Worm (Caenorhabditis elegans) whole organism, L3 larva: ENCODE measurements around the gene F48B9.8.
A peak's percentile ranks its signal among the peaks of the same experiment; 100 is the strongest.

ENCODE experiments used
- R02D3.7 ChIP-seq: fragments of 150-350 bp; optimal IDR thresholded peaks from 2 replicates; lab custom pipeline; 2014; ENCODE audit warnings: missing biosample characterization, missing genetic modification characterization
- aly-2 ChIP-seq: fragments of 150-350 bp; optimal IDR thresholded peaks from 2 replicates; lab custom pipeline; 2014; ENCODE audit warnings: missing biosample characterization, missing genetic modification characterization
- ama-1 ChIP-seq: fragments of 150-350 bp; optimal IDR thresholded peaks from 2 replicates; lab custom pipeline; 2018
- ceh-9 ChIP-seq: sonication (generic microtip); optimal IDR thresholded peaks from 2 replicates; lab custom pipeline; 2018; ENCODE audit warnings: missing biosample characterization, missing genetic modification characterization
- daf-12 ChIP-seq: fragments of 150-350 bp; optimal IDR thresholded peaks from 2 replicates; lab custom pipeline; 2014; ENCODE audit warnings: missing biosample characterization, missing genetic modification reagents, missing genetic modification characterization
- egl-5 ChIP-seq: fragments of 150-350 bp; optimal IDR thresholded peaks from 2 replicates; lab custom pipeline; 2017; ENCODE audit warnings: missing biosample characterization, missing genetic modification reagents, missing genetic modification characterization, inconsistent platforms
- elt-2 ChIP-seq: sonication (generic microtip); optimal IDR thresholded peaks from 2 replicates; lab custom pipeline; 2016; ENCODE audit warnings: missing genetic modification reagents, mild to moderate bottlenecking, missing genetic modification characterization, missing compliant biosample characterization
- elt-3 ChIP-seq, 3 experiments: fragments of 150-350 bp in 1 of 3; sonication (generic microtip) in 2 of 3; optimal IDR thresholded peaks; 2 replicates in 2 of 3; 4 replicates in 1 of 3; lab custom pipeline; 2014 to 2017; ENCODE audit warnings: missing biosample characterization in 3 of 3, missing genetic modification characterization in 3 of 3
- eor-1 ChIP-seq, 2 experiments: fragments of 150-350 bp; optimal IDR thresholded peaks; 2 replicates each; lab custom pipeline; 2014 to 2018; ENCODE audit warnings: missing biosample characterization in 2 of 2, missing genetic modification characterization in 2 of 2
- fkh-10 ChIP-seq: sonication (generic microtip); optimal IDR thresholded peaks from 2 replicates; lab custom pipeline; 2017; ENCODE audit warnings: missing biosample characterization, missing genetic modification reagents, missing genetic modification characterization
- fkh-2 ChIP-seq: fragments of 150-350 bp; optimal IDR thresholded peaks from 2 replicates; lab custom pipeline; 2014; ENCODE audit warnings: missing biosample characterization, missing genetic modification reagents, missing genetic modification characterization
- fos-1 ChIP-seq: fragments of 150-350 bp; optimal IDR thresholded peaks from 2 replicates; lab custom pipeline; 2014; ENCODE audit warnings: missing biosample characterization, missing genetic modification characterization
- hmg-11 ChIP-seq: sonication (generic microtip); optimal IDR thresholded peaks from 2 replicates; lab custom pipeline; 2016; ENCODE audit warnings: missing genetic modification characterization, missing compliant biosample characterization
- jun-1 ChIP-seq: fragments of 150-350 bp; optimal IDR thresholded peaks from 2 replicates; lab custom pipeline; 2014; ENCODE audit warnings: missing biosample characterization, missing genetic modification reagents, missing genetic modification characterization
- lin-15B ChIP-seq: fragments of 150-350 bp; optimal IDR thresholded peaks from 2 replicates; lab custom pipeline; 2014; ENCODE audit warnings: missing biosample characterization, missing genetic modification characterization
- lin-39 ChIP-seq: fragments of 150-350 bp; optimal IDR thresholded peaks from 2 replicates; lab custom pipeline; 2018; ENCODE audit warnings: missing biosample characterization, missing genetic modification reagents, missing genetic modification characterization
- mml-1 ChIP-seq: fragments of 150-350 bp; sonication (generic microtip); optimal IDR thresholded peaks from 3 replicates; lab custom pipeline; 2014; ENCODE audit warnings: missing biosample characterization, missing genetic modification characterization
- nhr-11 ChIP-seq: fragments of 150-350 bp; optimal IDR thresholded peaks from 2 replicates; lab custom pipeline; 2014; ENCODE audit warnings: missing biosample characterization, missing genetic modification characterization
- nhr-23 ChIP-seq: fragments of 150-350 bp; optimal IDR thresholded peaks from 2 replicates; lab custom pipeline; 2014; ENCODE audit warnings: missing biosample characterization, missing genetic modification reagents, missing genetic modification characterization
- nhr-237 ChIP-seq: fragments of 150-350 bp; optimal IDR thresholded peaks from 2 replicates; lab custom pipeline; 2014; ENCODE audit warnings: missing biosample characterization, missing genetic modification characterization
- nhr-25 ChIP-seq: sonication (generic microtip); optimal IDR thresholded peaks from 2 replicates; lab custom pipeline; 2017; ENCODE audit warnings: missing biosample characterization, missing genetic modification characterization
- nhr-28 ChIP-seq: fragments of 150-350 bp; optimal IDR thresholded peaks from 2 replicates; lab custom pipeline; 2014; ENCODE audit warnings: missing biosample characterization, missing genetic modification characterization
- nhr-43 ChIP-seq: sonication (generic microtip); optimal IDR thresholded peaks from 2 replicates; lab custom pipeline; 2016; ENCODE audit warnings: mild to moderate bottlenecking, missing genetic modification characterization, missing compliant biosample characterization; ENCODE audit not compliant: poor library complexity, severe bottlenecking
- nhr-67 ChIP-seq: fragments of 150-350 bp; optimal IDR thresholded peaks from 2 replicates; lab custom pipeline; 2014; ENCODE audit warnings: missing biosample characterization, missing genetic modification characterization
- nhr-77 ChIP-seq: fragments of 150-350 bp; optimal IDR thresholded peaks from 2 replicates; lab custom pipeline; 2014; ENCODE audit warnings: missing biosample characterization, missing genetic modification characterization
- pha-4 ChIP-seq: fragments of 150-350 bp; optimal IDR thresholded peaks from 2 replicates; lab custom pipeline; 2014; ENCODE audit warnings: missing biosample characterization, missing genetic modification reagents, missing genetic modification characterization
- pqm-1 ChIP-seq: fragments of 150-350 bp; optimal IDR thresholded peaks from 2 replicates; lab custom pipeline; 2017; ENCODE audit warnings: missing biosample characterization, missing genetic modification characterization, inconsistent platforms
- sea-2 ChIP-seq: fragments of 150-350 bp; sonication (generic microtip); optimal IDR thresholded peaks from 4 replicates; lab custom pipeline; 2014; ENCODE audit warnings: missing biosample characterization, missing genetic modification reagents, missing genetic modification characterization
- skn-1 ChIP-seq: fragments of 150-350 bp; optimal IDR thresholded peaks from 2 replicates; lab custom pipeline; 2014; ENCODE audit warnings: missing biosample characterization, missing genetic modification characterization
- snpc-4 ChIP-seq: fragments of 150-350 bp; optimal IDR thresholded peaks from 2 replicates; lab custom pipeline; 2014; ENCODE audit warnings: missing biosample characterization, missing genetic modification characterization
- tbx-2 ChIP-seq: sonication (generic microtip); optimal IDR thresholded peaks from 2 replicates; lab custom pipeline; 2016; ENCODE audit warnings: mild to moderate bottlenecking, missing genetic modification characterization, missing compliant biosample characterization
- unc-39 ChIP-seq: sonication (generic microtip); optimal IDR thresholded peaks from 4 replicates; lab custom pipeline; 2017; ENCODE audit warnings: missing biosample characterization, missing genetic modification characterization
- unc-62 ChIP-seq: fragments of 150-350 bp; sonication (generic microtip); optimal IDR thresholded peaks from 4 replicates; lab custom pipeline; 2014; ENCODE audit warnings: missing biosample characterization, missing genetic modification reagents, missing genetic modification characterization
- zag-1 ChIP-seq: fragments of 150-350 bp; optimal IDR thresholded peaks from 2 replicates; lab custom pipeline; 2014; ENCODE audit warnings: missing biosample characterization, missing genetic modification characterization
- ztf-11 ChIP-seq: fragments of 150-350 bp; optimal IDR thresholded peaks from 2 replicates; lab custom pipeline; 2014; ENCODE audit warnings: missing biosample characterization, missing genetic modification characterization
- ztf-4 ChIP-seq: fragments of 150-350 bp; optimal IDR thresholded peaks from 2 replicates; lab custom pipeline; 2014; ENCODE audit warnings: missing biosample characterization, missing genetic modification characterization

The F48B9.8 gene

ce11 chrX:2197444-2197843 lies 21.2 kb upstream of the F48B9.8 start:
- TF ChIP-seq hmg-11 (tag; lab: Kevin White, UChicago) (no peak), fkh-10 (GFP tag; lab: Kevin White, UChicago) (no peak), nhr-67 (tag; lab: Kevin White, UChicago) (no peak), elt-2 (tag; lab: Kevin White, UChicago) (no peak), lin-15B (tag; lab: Kevin White, UChicago) (no peak), nhr-237 (no peak), fos-1 (tag; lab: Kevin White, UChicago) (no peak)
- TF ChIP-seq, all 47 proteins: peak for 0

- TF ChIP-seq fkh-10 (GFP tag; lab: Kevin White, UChicago) (peak; percentile 77), ceh-9 (no peak), ama-1 (lab: Kevin White, UChicago) (no peak), eor-1 (tag; optimal IDR thresholded peaks at IDR 0.05; lab: Kevin White, UChicago) (no peak), skn-1 (no peak), tbx-2 (tag; lab: Kevin White, UChicago) (no peak), elt-2 (tag; lab: Kevin White, UChicago) (no peak), pha-4 (tag; lab: Kevin White, UChicago) (peak; percentile 45), sea-2 (GFP tag; lab: Kevin White, UChicago) (no peak), nhr-237 (no peak)
These were observed 15.8 kb upstream of the F48B9.8 start, which contains the start of gene gap-1 for ce11 chrX:2191925-2192554. TSS of gene gap-1 (plus strand) at chrX:2192504.

ce11 chrX:2190740-2191139 lies 14.5 kb upstream of the F48B9.8 start:
- no peak for TF ChIP-seq unc-39 (tag; lab: Kevin White, UChicago)
- TF ChIP-seq nhr-77 (tag; lab: Kevin White, UChicago): no peak
- TF ChIP-seq nhr-237: no peak

ce11 chrX:2188885-2189284 lies 12.7 kb upstream of the F48B9.8 start:
- TF ChIP-seq nhr-28 (tag; lab: Kevin White, UChicago): no peak
- no peak for TF ChIP-seq nhr-25
- no peak for TF ChIP-seq egl-5 (tag; lab: Kevin White, UChicago)
- TF ChIP-seq nhr-43 (tag; lab: Kevin White, UChicago): no peak
- no peak for TF ChIP-seq R02D3.7 (tag; lab: Kevin White, UChicago)
- no peak for TF ChIP-seq nhr-11 (tag; lab: Kevin White, UChicago)
- TF ChIP-seq pha-4 (tag; lab: Kevin White, UChicago): no peak
- no peak for TF ChIP-seq pqm-1
- no peak for TF ChIP-seq skn-1
- TF ChIP-seq lin-39 (tag; lab: Kevin White, UChicago): no peak
- TF ChIP-seq elt-2 (tag; lab: Kevin White, UChicago): no peak
- no peak for TF ChIP-seq ceh-9

- TF ChIP-seq mml-1 (tag; lab: Kevin White, UChicago) (no peak), ztf-4 (tag; lab: Kevin White, UChicago) (no peak), zag-1 (tag; lab: Kevin White, UChicago) (no peak), aly-2 (tag; lab: Kevin White, UChicago) (no peak), snpc-4 (tag; lab: Kevin White, UChicago) (no peak), nhr-11 (tag; lab: Kevin White, UChicago) (no peak), nhr-237 (no peak), ama-1 (lab: Kevin White, UChicago) (no peak)
These were observed 4.4 kb upstream of the F48B9.8 start, which contains the start of gene F48B9.1 for ce11 chrX:2180588-2180987. TSS of gene F48B9.1 (plus strand) at chrX:2180888.

- no peak for TF ChIP-seq ztf-11 (tag; lab: Kevin White, UChicago)
- TF ChIP-seq fkh-10 (GFP tag; lab: Kevin White, UChicago): no peak
- peak; percentile 63 for TF ChIP-seq elt-2 (tag; lab: Kevin White, UChicago)
- no peak for TF ChIP-seq daf-12
- no peak for TF ChIP-seq nhr-25
- no peak for TF ChIP-seq fkh-2 (tag; lab: Kevin White, UChicago)
- no peak for TF ChIP-seq jun-1 (tag; lab: Kevin White, UChicago)
- TF ChIP-seq nhr-23 (tag; lab: Kevin White, UChicago): peak; percentile 26
- TF ChIP-seq pqm-1: peak; percentile 14
- no peak for TF ChIP-seq zag-1 (tag; lab: Kevin White, UChicago)
- no peak for TF ChIP-seq skn-1
- TF ChIP-seq R02D3.7 (tag; lab: Kevin White, UChicago): no peak
- no peak for TF ChIP-seq mml-1 (tag; lab: Kevin White, UChicago)
- no peak for TF ChIP-seq nhr-43 (tag; lab: Kevin White, UChicago)
- peak in 1 of 3 experiments; percentile 57 for TF ChIP-seq elt-3 (tag; optimal IDR thresholded peaks at IDR 0.05; lab: Kevin White, UChicago)
- TF ChIP-seq nhr-237: no peak
- TF ChIP-seq unc-62 (GFP tag; lab: Kevin White, UChicago): no peak
These were observed 2.3 kb upstream of the F48B9.8 start for ce11 chrX:2178410-2178944.
